Fruit fly (Drosophila melanogaster) whole organism, embryonic: ENCODE results near the gene Rrp45.

Experiments used
- CG10147 ChIP-seq: fragments of 200-800 bp; sonication (Bioruptor generic); optimal IDR thresholded peaks from 2 replicates; lab custom pipeline; 2019; ENCODE audit warnings: missing biosample characterization, mild to moderate bottlenecking, missing genetic modification characterization, moderate library complexity
- CG10979 ChIP-seq: fragments of 200-800 bp; sonication (Bioruptor generic); optimal IDR thresholded peaks from 2 replicates; lab custom pipeline; 2018; ENCODE audit warnings: missing biosample characterization, mild to moderate bottlenecking, missing genetic modification characterization, moderate library complexity
- CG11093 ChIP-seq: fragments of 200-800 bp; sonication (Bioruptor generic); IDR thresholded peaks from 3 replicates; pipeline ENCODE4 v1.3.6; 2022; ENCODE audit warnings: missing biosample characterization, missing genetic modification characterization
- CG11504 ChIP-seq: fragments of 200-800 bp; sonication (Bioruptor generic); optimal IDR thresholded peaks from 3 replicates; lab custom pipeline; 2019; ENCODE audit warnings: missing biosample characterization, mild to moderate bottlenecking, missing genetic modification characterization, moderate library complexity
- CG1233 ChIP-seq: fragments of 200-800 bp; sonication (Bioruptor generic); optimal IDR thresholded peaks from 4 replicates; lab custom pipeline; 2018; ENCODE audit warnings: missing biosample characterization, mild to moderate bottlenecking, missing genetic modification characterization
- CG14965 ChIP-seq: fragments of 200-800 bp; sonication (Bioruptor generic); optimal IDR thresholded peaks from 2 replicates; lab custom pipeline; 2016; ENCODE audit warnings: missing biosample characterization, missing genetic modification characterization, borderline replicate concordance
- CG15269 ChIP-seq: fragments of 200-800 bp; sonication (Bioruptor generic); optimal IDR thresholded peaks from 2 replicates; lab custom pipeline; 2018; ENCODE audit warnings: missing biosample characterization, mild to moderate bottlenecking, missing genetic modification characterization, moderate library complexity
- CG15601 ChIP-seq: fragments of 200-800 bp; sonication (Bioruptor generic); optimal IDR thresholded peaks from 3 replicates; lab custom pipeline; 2019; ENCODE audit warnings: missing biosample characterization, mild to moderate bottlenecking, missing genetic modification characterization, moderate library complexity
- CG1603 ChIP-seq: fragments of 200-800 bp; sonication (Bioruptor generic); optimal IDR thresholded peaks from 2 replicates; lab custom pipeline; 2019; ENCODE audit warnings: missing biosample characterization, mild to moderate bottlenecking, missing genetic modification characterization, moderate library complexity
- CG2678 ChIP-seq: fragments of 200-800 bp; sonication (Bioruptor generic); optimal IDR thresholded peaks from 3 replicates; lab custom pipeline; 2019; ENCODE audit warnings: missing biosample characterization, mild to moderate bottlenecking, missing genetic modification characterization, moderate library complexity
- CG33213 ChIP-seq: fragments of 200-800 bp; sonication (Bioruptor generic); optimal IDR thresholded peaks from 3 replicates; lab custom pipeline; 2016; ENCODE audit warnings: missing biosample characterization, missing genetic modification characterization
- CG4424 ChIP-seq: fragments of 200-800 bp; sonication (Bioruptor generic); optimal IDR thresholded peaks from 3 replicates; lab custom pipeline; 2016; ENCODE audit warnings: missing biosample characterization, missing genetic modification characterization
- CG6689 ChIP-seq: fragments of 200-800 bp; sonication (Bioruptor generic); IDR thresholded peaks from 2 replicates; pipeline ENCODE4 v1.3.6; 2022; ENCODE audit warnings: missing biosample characterization, missing genetic modification characterization
- CG6791 ChIP-seq: fragments of 200-800 bp; sonication (Bioruptor generic); IDR thresholded peaks from 3 replicates; pipeline ENCODE4 v1.3.6; 2022; ENCODE audit warnings: missing biosample characterization, missing genetic modification characterization; ENCODE audit not compliant: partially characterized antibody
- CG7839 ChIP-seq: fragments of 200-800 bp; sonication (Bioruptor generic); optimal IDR thresholded peaks from 3 replicates; lab custom pipeline; 2018; ENCODE audit warnings: missing biosample characterization, mild to moderate bottlenecking, missing genetic modification characterization, moderate library complexity
- CG8478 ChIP-seq: fragments of >200 bp; optimal IDR thresholded peaks from 2 replicates; lab custom pipeline; 2018
- CG9932 ChIP-seq: fragments of 200-800 bp; sonication (Bioruptor generic); IDR thresholded peaks from 2 replicates; pipeline ENCODE4 v1.3.6; 2022; ENCODE audit warnings: missing biosample characterization, missing genetic modification characterization
- CkIIα-i1 ChIP-seq: fragments of 200-800 bp; sonication (Bioruptor generic); IDR thresholded peaks from 2 replicates; pipeline ENCODE4 v1.3.6; 2022; ENCODE audit warnings: missing biosample characterization, missing genetic modification characterization
- Drgx ChIP-seq: fragments of 200-800 bp; sonication (Bioruptor generic); IDR thresholded peaks from 2 replicates; pipeline ENCODE4 v1.3.6; 2022; ENCODE audit warnings: missing biosample characterization, missing genetic modification characterization
- ERR ChIP-seq: fragments of 200-800 bp; sonication (Bioruptor generic); optimal IDR thresholded peaks from 2 replicates; lab custom pipeline; 2016; ENCODE audit warnings: missing biosample characterization, missing genetic modification characterization
- HLH3B ChIP-seq: fragments of 200-800 bp; sonication (Bioruptor generic); IDR thresholded peaks from 2 replicates; pipeline ENCODE4 v1.3.6; 2022; ENCODE audit warnings: missing biosample characterization, missing genetic modification characterization
- Med ChIP-seq: fragments of 200-800 bp; sonication (Bioruptor generic); peaks from one replicate; lab custom pipeline; 2016; ENCODE audit warnings: missing biosample characterization, missing genetic modification characterization, mild to moderate bottlenecking, inconsistent platforms, moderate library complexity
- Neu2 ChIP-seq: fragments of 200-800 bp; sonication (Bioruptor generic); optimal IDR thresholded peaks from 3 replicates; lab custom pipeline; 2016; ENCODE audit warnings: missing biosample characterization, missing genetic modification characterization, borderline replicate concordance
- Ssrp ChIP-seq: fragments of 200-800 bp; sonication (Bioruptor generic); optimal IDR thresholded peaks from 2 replicates; lab custom pipeline; 2018; ENCODE audit warnings: missing biosample characterization, mild to moderate bottlenecking, missing genetic modification characterization, moderate library complexity
- Xbp1 ChIP-seq: fragments of 200-800 bp; sonication (Bioruptor generic); optimal IDR thresholded peaks from 3 replicates; lab custom pipeline; 2016; ENCODE audit warnings: missing biosample characterization, mild to moderate bottlenecking, missing genetic modification characterization
- az2 ChIP-seq: fragments of 200-800 bp; sonication (Bioruptor generic); optimal IDR thresholded peaks from 3 replicates; lab custom pipeline; 2016; ENCODE audit warnings: missing biosample characterization, missing genetic modification characterization
- bbx ChIP-seq: fragments of 200-800 bp; sonication (Bioruptor generic); IDR thresholded peaks from 2 replicates; pipeline ENCODE4 v1.3.6; 2022; ENCODE audit warnings: missing biosample characterization, missing genetic modification characterization; ENCODE audit not compliant: partially characterized antibody
- bcd ChIP-seq: fragments of 200-800 bp; sonication (Bioruptor generic); optimal IDR thresholded peaks from 2 replicates; lab custom pipeline; 2017; ENCODE audit warnings: missing biosample characterization, mild to moderate bottlenecking, missing genetic modification characterization
- chn ChIP-seq: fragments of 200-800 bp; sonication (Bioruptor generic); optimal IDR thresholded peaks from 2 replicates; lab custom pipeline; 2016; ENCODE audit warnings: missing biosample characterization, missing genetic modification characterization
- cwo ChIP-seq: fragments of 200-800 bp; sonication (Bioruptor generic); optimal IDR thresholded peaks from 3 replicates; lab custom pipeline; 2017; ENCODE audit warnings: missing biosample characterization, missing genetic modification characterization, mild to moderate bottlenecking, moderate library complexity, missing genetic modification reagents
- eve ChIP-seq, 2 experiments: fragments of >200 bp; optimal IDR thresholded peaks; 2 replicates each; lab custom pipeline; 2017; ENCODE audit warnings: missing biosample characterization in 2 of 2, missing genetic modification characterization in 2 of 2
- exex ChIP-seq: fragments of 200-800 bp; sonication (Bioruptor generic); optimal IDR thresholded peaks from 4 replicates; lab custom pipeline; 2018; ENCODE audit warnings: missing biosample characterization, mild to moderate bottlenecking, missing genetic modification characterization, moderate library complexity
- eyg ChIP-seq: fragments of 200-800 bp; sonication (Bioruptor generic); optimal IDR thresholded peaks from 3 replicates; lab custom pipeline; 2016; ENCODE audit warnings: missing biosample characterization, missing genetic modification characterization
- fd102C ChIP-seq: fragments of 200-800 bp; sonication (Bioruptor generic); optimal IDR thresholded peaks from 2 replicates; lab custom pipeline; 2018; ENCODE audit warnings: missing biosample characterization, mild to moderate bottlenecking, missing genetic modification characterization, moderate library complexity
- gem ChIP-seq: fragments of 200-800 bp; sonication (Bioruptor generic); optimal IDR thresholded peaks from 2 replicates; lab custom pipeline; 2019; ENCODE audit warnings: missing biosample characterization, mild to moderate bottlenecking, missing genetic modification characterization, moderate library complexity
- hbn ChIP-seq: fragments of 200-800 bp; sonication (Bioruptor generic); IDR thresholded peaks from 2 replicates; pipeline ENCODE4 v1.3.6; 2022; ENCODE audit warnings: missing biosample characterization, missing genetic modification characterization; ENCODE audit not compliant: partially characterized antibody
- insv ChIP-seq, 2 experiments: fragments of 200-800 bp; sonication (Bioruptor generic); optimal IDR thresholded peaks; 3 replicates each; lab custom pipeline; 2016 to 2018; ENCODE audit warnings: missing biosample characterization in 2 of 2, missing genetic modification characterization in 2 of 2
- lmd ChIP-seq: fragments of 200-800 bp; sonication (Bioruptor generic); IDR thresholded peaks from 2 replicates; pipeline ENCODE4 v1.3.6; 2022; ENCODE audit warnings: missing biosample characterization, missing genetic modification characterization
- nerfin-2 ChIP-seq: fragments of 200-800 bp; sonication (Bioruptor generic); IDR thresholded peaks from 2 replicates; pipeline ENCODE4 v1.3.6; 2022; ENCODE audit warnings: missing biosample characterization, missing genetic modification characterization; ENCODE audit not compliant: partially characterized antibody
- nmo ChIP-seq: fragments of 200-800 bp; sonication (Bioruptor generic); optimal IDR thresholded peaks from 2 replicates; lab custom pipeline; 2018; ENCODE audit warnings: missing biosample characterization, mild to moderate bottlenecking, missing genetic modification characterization, moderate library complexity
- pan ChIP-seq, 4 experiments: fragments of >200 bp in 3 of 4; fragments of 200-800 bp in 1 of 4; sonication (Bioruptor generic) in 1 of 4; optimal IDR thresholded peaks in 3 of 4; IDR thresholded peaks in 1 of 4; 2 replicates each; pipeline versions ENCODE4 v1.3.6 to Lab custom; 2017 to 2022; ENCODE audit warnings: missing biosample characterization in 2 of 4, missing genetic modification characterization in 2 of 4, mixed read lengths in 1 of 4
- phol ChIP-seq: fragments of 200-800 bp; sonication (Bioruptor generic); optimal IDR thresholded peaks from 3 replicates; lab custom pipeline; 2018; ENCODE audit warnings: missing biosample characterization, mild to moderate bottlenecking, missing genetic modification characterization, moderate library complexity
- pita ChIP-seq: fragments of 200-800 bp; sonication (Bioruptor generic); optimal IDR thresholded peaks from 2 replicates; lab custom pipeline; 2017; ENCODE audit warnings: missing biosample characterization, mild to moderate bottlenecking, missing genetic modification characterization
- repo ChIP-seq: fragments of 200-800 bp; sonication (Bioruptor generic); optimal IDR thresholded peaks from 2 replicates; lab custom pipeline; 2016; ENCODE audit warnings: missing biosample characterization, missing genetic modification characterization
- sens ChIP-seq: fragments of 200-800 bp; sonication (Bioruptor generic); peaks from one replicate; lab custom pipeline; 2016; ENCODE audit warnings: missing biosample characterization, missing genetic modification characterization
- sisA ChIP-seq: fragments of 200-800 bp; sonication (Bioruptor generic); IDR thresholded peaks from 2 replicates; pipeline ENCODE4 v1.3.6; 2022; ENCODE audit warnings: missing biosample characterization, missing genetic modification characterization
- sr ChIP-seq: fragments of 200-800 bp; sonication (Bioruptor generic); IDR thresholded peaks from 3 replicates; pipeline ENCODE4 v1.3.6; 2022; ENCODE audit warnings: missing biosample characterization, missing genetic modification characterization
- ssp ChIP-seq: fragments of 200-800 bp; sonication (Bioruptor generic); IDR thresholded peaks from 2 replicates; pipeline ENCODE4 v1.3.6; 2022; ENCODE audit warnings: missing biosample characterization, missing genetic modification characterization
- tin ChIP-seq: fragments of 200-800 bp; sonication (Bioruptor generic); optimal IDR thresholded peaks from 3 replicates; lab custom pipeline; 2016; ENCODE audit warnings: missing biosample characterization, missing genetic modification characterization
- unc-4 ChIP-seq: fragments of 200-800 bp; sonication (Bioruptor generic); IDR thresholded peaks from 2 replicates; pipeline ENCODE4 v1.3.6; 2022; ENCODE audit warnings: missing biosample characterization, missing genetic modification characterization; ENCODE audit not compliant: partially characterized antibody
- vfl ChIP-seq: fragments of 200-800 bp; sonication (Bioruptor generic); optimal IDR thresholded peaks from 2 replicates; lab custom pipeline; 2016; ENCODE audit warnings: missing biosample characterization, missing genetic modification characterization

Gene Rrp45

DNA sequence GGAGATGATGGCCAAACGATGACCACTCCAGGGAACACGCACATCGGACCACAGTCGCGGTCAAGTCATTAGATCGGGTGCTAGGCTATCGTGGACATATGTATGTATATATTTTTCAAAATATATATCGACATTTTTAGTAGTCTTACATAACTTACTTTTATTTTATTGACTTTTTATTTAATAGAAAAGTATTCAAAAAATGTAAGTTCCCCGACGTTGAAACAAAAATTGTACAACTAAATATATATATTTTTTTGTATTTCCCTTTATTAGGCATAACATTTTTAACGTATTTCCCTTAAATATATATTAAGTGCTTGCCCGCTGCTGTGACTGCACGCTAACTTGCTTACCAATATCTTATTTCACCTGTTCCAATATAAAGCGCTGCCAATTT is 24.1 kb upstream of the Rrp45 start (continued):
- TF ChIP-seq CG2678 (tag; lab: Kevin White, UChicago) (peak; percentile 49), CG11504 (tag; lab: Kevin White, UChicago) (peak; percentile 68), sr (GFP tag; lab: Robert Waterston, UW) (no peak), CG4424 (GFP tag; lab: Kevin White, UChicago) (peak; percentile 12), fd102C (GFP tag; lab: Kevin White, UChicago) (no peak), exex (no peak), ssp (GFP tag; lab: Robert Waterston, UW) (0 out of 2 replicates have a peak, but pooled peaks have one; percentile 14), CG14965 (no peak), CG10979 (peak; percentile 22), CG15269 (peak; percentile 9), unc-4 (GFP tag; lab: Robert Waterston, UW) (no peak), Med (GFP tag; lab: Kevin White, UChicago) (no peak), sisA (GFP tag; lab: Robert Waterston, UW) (peak; percentile 41), lmd (0 out of 2 replicates have a peak, but pooled peaks have one; percentile 11), CG6689 (GFP tag; lab: Robert Waterston, UW) (0 out of 2 replicates have a peak, but pooled peaks have one; percentile 41), CG15601 (tag; lab: Kevin White, UChicago) (no peak), CG1233 (GFP tag; lab: Kevin White, UChicago) (no peak), nmo (GFP tag; lab: Kevin White, UChicago) (peak; percentile 28), vfl (no peak), repo (GFP tag; lab: Kevin White, UChicago) (no peak), eve (GFP tag; optimal IDR thresholded peaks at IDR 0.05; lab: Kevin White, UChicago) (peak in 1 of 2 experiments; percentile 18), tin (GFP tag; lab: Kevin White, UChicago) (no peak), pita (GFP tag; lab: Kevin White, UChicago) (no peak), cwo (GFP tag; lab: Kevin White, UChicago) (no peak), pan (optimal IDR thresholded peaks at IDR 0.05; lab: Kevin White, UChicago) (no peak), pan (GFP tag; optimal IDR thresholded peaks at IDR 0.05 in 1 of 2, IDR thresholded peaks at IDR 0.05 in 1 of 2) (peak in 1 of 2 experiments; percentile 49), CG6791 (GFP tag; lab: Robert Waterston, UW) (no peak), bbx (GFP tag; lab: Robert Waterston, UW) (no peak), Drgx (peak; percentile 64; the same call in 1 of the 2 replicates), eyg (no peak), CG7839 (tag; lab: Kevin White, UChicago) (peak; percentile 39)

DNA sequence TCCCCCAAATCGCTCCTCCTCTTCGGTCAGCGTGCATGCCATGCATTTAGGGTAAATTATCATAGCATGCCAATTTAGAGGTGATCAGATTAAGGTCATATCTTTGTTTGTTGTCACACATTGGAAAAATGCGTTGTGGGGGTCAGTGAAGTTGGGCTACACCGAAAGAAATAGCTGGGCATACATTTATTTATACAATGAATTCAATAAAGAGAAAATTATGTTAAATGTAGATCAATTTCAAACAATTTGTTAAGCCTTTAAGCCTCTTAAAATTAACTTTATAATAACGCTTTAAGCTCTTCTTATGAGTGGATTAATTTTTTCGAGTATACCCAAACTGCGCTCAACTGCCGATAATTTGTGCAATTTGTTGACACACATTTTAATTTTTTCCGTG is 23.3 kb upstream of the Rrp45 start:
- TF ChIP-seq CG11093 (GFP tag; lab: Robert Waterston, UW), result no peak
- TF ChIP-seq ERR, result no peak
- TF ChIP-seq hbn (GFP tag; lab: Robert Waterston, UW), result no peak
- TF ChIP-seq Neu2 (GFP tag; lab: Kevin White, UChicago), result no peak
- no peak for TF ChIP-seq nerfin-2
- TF ChIP-seq bcd, result peak; percentile 2
- TF ChIP-seq CG9932, result no peak
- no peak for TF ChIP-seq CG33213
- no peak for TF ChIP-seq Xbp1
- TF ChIP-seq az2 (GFP tag; lab: Kevin White, UChicago), result no peak
- peak; percentile 4 for TF ChIP-seq CG2678 (tag; lab: Kevin White, UChicago)
- TF ChIP-seq Ssrp (tag; lab: Kevin White, UChicago), result no peak
- TF ChIP-seq chn, result no peak
- TF ChIP-seq CG10147 (GFP tag; lab: Kevin White, UChicago), result no peak
- 0 out of 2 replicates have a peak, but pooled peaks have one; percentile 12 for TF ChIP-seq HLH3B (GFP tag; lab: Robert Waterston, UW)
- TF ChIP-seq CG8478, result no peak
- TF ChIP-seq insv (GFP tag; optimal IDR thresholded peaks at IDR 0.05; lab: Kevin White, UChicago), result no peak
- TF ChIP-seq CkIIα-i1 (GFP tag; lab: Robert Waterston, UW), result no peak
- TF ChIP-seq CG1603 (tag; lab: Kevin White, UChicago), result peak; percentile 10
- TF ChIP-seq gem, result peak; percentile 15
- peak; percentile 9 for TF ChIP-seq phol (tag; lab: Kevin White, UChicago)
- peak; percentile 76 for TF ChIP-seq sens (GFP tag; lab: Kevin White, UChicago)
